Worm (Caenorhabditis elegans) whole organism, L4/young adult: ENCODE measurements around the gene cpna-4.
"Not testable (repeated sequence)": the region's sequence is repeated elsewhere in the genome, so short reads cannot be mapped to it uniquely, and the experiment has no call there.

ENCODE experiments used
- W03F9.2 ChIP-seq: fragments of 150-350 bp; optimal IDR thresholded peaks from 2 replicates; lab custom pipeline; 2014; ENCODE audit warnings: missing biosample characterization, missing genetic modification characterization
- dao-5 ChIP-seq: sonication (generic microtip); optimal IDR thresholded peaks from 2 replicates; lab custom pipeline; 2016; ENCODE audit warnings: missing genotype, missing genetic modification characterization, moderate library complexity, missing compliant biosample characterization
- him-1 ChIP-seq: sonication (generic microtip); optimal IDR thresholded peaks from 2 replicates; lab custom pipeline; 2016; ENCODE audit warnings: missing genotype, missing genetic modification reagents, missing genetic modification characterization, missing compliant biosample characterization

Gene cpna-4

DNA sequence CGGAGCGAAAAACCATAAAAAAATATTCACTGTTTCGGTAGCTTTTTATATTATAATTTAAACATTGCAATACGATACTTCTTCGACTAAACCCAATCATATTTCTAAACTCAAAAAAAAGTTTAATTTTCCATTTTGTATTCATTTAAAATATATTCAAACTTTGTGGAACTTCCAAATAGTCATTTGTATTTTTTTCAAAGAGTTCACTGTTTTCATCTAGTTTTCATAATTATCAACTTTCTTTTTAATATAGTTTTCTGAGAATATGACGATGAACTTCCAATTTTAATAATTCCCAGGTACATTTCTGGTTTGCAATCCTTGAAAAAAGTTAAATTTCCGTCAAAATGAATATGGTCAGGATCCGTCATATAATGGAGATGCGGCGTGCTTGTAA is at the start of gene cpna-4:
cpna-4 (plus strand) TSS at position 301 of the 400 bp plus-strand sequence.
- TF ChIP-seq W03F9.2 (tag; lab: Kevin White, UChicago) (no peak), him-1 (no peak), dao-5 (tag; lab: Kevin White, UChicago) (no peak)

DNA sequence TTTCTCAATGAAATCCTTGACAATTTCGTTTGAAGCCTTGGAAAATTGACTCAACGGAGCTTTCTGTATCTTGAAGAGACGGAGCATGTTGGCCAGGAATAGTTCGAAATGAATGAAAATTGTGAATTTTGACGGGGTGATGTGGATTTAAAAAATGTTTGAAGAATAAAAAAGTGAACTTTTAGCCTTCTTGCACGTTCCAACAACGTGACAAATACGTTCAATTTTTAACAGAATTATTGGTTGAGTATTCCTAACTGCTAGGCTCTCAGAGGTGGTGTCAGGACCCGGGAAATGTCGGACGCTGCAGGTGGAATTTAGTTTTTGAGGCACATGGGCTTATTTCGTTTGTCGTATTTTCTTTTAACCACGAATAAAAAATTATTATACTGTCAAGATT is 49.8 kb upstream of the cpna-4 start, which contains the start of gene Y73F8A.12:
Y73F8A.12 (minus strand) TSS at position 101 of the 400 bp plus-strand sequence.
- TF ChIP-seq W03F9.2 (tag; lab: Kevin White, UChicago); him-1; dao-5 (tag; lab: Kevin White, UChicago): not testable (repeated sequence)

DNA sequence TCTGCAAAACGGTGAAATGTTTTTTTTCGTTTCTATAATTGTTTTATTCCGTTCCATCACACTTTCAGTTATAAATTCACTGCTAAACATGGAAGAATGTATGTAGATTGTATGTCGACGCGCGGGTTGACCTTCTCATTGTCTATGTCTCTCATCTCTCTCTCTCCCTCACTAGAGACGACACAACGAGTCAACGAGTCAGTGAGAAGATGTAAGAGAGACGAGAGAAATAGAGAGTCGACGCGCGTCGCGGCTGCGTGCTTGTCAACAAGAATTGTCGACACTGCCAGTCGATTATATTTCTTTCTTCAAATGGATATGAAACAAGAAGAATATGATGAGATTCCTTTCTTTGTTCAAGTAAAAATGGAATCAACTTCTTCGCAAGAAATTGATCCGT is 49.3 kb upstream of the cpna-4 start, which contains the start of gene Y73F8A.13:
Y73F8A.13 (plus strand) TSS at position 240 of the 400 bp plus-strand sequence.
- TF ChIP-seq dao-5 (tag; lab: Kevin White, UChicago), result no peak
- TF ChIP-seq W03F9.2 (tag; lab: Kevin White, UChicago), result no peak
- no peak for TF ChIP-seq him-1

DNA sequence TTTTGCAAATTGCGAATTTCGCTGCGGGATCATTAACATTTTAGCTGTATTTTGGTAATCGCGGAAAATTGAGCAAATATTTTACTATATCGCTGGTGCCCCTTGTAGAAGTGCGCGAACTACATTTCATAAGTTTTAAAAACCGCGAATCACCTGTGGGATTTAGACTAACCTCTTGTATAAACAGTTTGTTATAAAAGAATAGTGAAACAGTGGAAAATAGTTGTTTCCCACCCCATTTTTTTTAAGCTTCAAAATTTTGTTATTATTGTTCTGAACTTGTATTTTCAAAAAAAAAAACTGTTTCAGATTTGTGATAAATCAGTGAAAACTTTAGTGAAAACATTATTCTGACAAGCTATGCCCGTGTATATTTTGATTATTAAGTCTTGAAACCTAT is 45.8 kb upstream of the cpna-4 start:
- no peak for TF ChIP-seq W03F9.2 (tag; lab: Kevin White, UChicago)
- no peak for TF ChIP-seq dao-5 (tag; lab: Kevin White, UChicago)
- TF ChIP-seq him-1, result no peak

DNA sequence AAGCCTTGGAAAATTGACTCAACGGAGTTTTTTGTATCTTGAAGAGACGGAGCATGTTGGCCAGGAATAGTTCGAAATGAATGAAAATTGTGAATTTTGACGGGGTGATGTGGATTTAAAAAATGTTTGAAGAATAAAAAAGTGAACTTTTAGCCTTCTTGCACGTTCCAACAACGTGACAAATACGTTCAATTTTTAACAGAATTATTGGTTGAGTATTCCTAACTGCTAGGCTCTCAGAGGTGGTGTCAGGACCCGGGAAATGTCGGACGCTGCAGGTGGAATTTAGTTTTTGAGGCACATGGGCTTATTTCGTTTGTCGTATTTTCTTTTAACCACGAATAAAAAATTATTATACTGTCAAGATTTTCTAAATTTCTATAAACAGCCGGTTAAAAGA is 42.4 kb upstream of the cpna-4 start, which contains the start of gene Y73F8A.14:
Y73F8A.14 (minus strand) TSS at position 101 of the 400 bp plus-strand sequence.
- TF ChIP-seq dao-5 (tag; lab: Kevin White, UChicago); W03F9.2 (tag; lab: Kevin White, UChicago); him-1: not testable (repeated sequence)

DNA sequence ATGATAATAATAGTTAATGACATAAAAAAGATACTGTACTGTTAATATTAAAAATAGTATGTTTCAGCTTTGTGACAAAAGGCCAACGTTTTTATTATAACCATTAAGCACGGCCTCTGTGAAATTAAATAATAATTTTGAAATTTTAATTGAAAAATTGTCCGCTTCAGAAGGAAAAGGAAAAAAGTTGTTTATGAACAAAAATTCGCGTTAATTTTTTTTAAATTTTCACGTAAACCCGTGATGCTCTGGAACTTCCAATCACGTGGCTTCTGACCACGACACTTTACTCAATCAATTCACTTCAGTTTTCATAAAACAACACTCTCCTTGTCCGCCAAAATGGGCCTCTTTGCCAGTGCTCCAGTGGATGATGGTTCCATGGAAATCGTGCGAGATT is 40.1 kb upstream of the cpna-4 start, which contains the start of gene Y73F8A.15:
Y73F8A.15 (plus strand) TSS at position 301 of the 400 bp plus-strand sequence.
- no peak for TF ChIP-seq dao-5 (tag; lab: Kevin White, UChicago)
- TF ChIP-seq W03F9.2 (tag; lab: Kevin White, UChicago), result no peak
- TF ChIP-seq him-1, result no peak

DNA sequence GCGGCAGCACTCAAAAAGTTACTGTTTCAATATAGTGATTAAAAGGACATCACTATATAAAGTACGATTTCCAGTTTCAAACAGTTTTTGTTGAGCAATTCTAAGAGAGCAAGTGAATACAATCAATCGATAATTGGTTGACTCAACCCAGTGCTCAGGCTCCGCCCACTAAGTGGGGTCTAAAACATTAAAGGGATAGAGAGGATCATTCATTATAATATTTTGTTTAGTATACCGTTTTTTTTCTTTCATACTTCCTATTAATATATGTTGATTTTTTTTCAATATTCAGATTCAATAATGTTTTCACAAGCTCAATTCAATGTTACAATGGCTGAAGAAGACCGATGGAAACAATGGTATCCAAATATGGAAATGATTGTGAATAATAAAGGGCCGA is 37.8 kb upstream of the cpna-4 start, which contains the start of gene tbx-39:
tbx-39 (plus strand) TSS at position 301 of the 400 bp plus-strand sequence.
- TF ChIP-seq W03F9.2 (tag; lab: Kevin White, UChicago), result no peak
- no peak for TF ChIP-seq him-1
- no peak for TF ChIP-seq dao-5 (tag; lab: Kevin White, UChicago)

DNA sequence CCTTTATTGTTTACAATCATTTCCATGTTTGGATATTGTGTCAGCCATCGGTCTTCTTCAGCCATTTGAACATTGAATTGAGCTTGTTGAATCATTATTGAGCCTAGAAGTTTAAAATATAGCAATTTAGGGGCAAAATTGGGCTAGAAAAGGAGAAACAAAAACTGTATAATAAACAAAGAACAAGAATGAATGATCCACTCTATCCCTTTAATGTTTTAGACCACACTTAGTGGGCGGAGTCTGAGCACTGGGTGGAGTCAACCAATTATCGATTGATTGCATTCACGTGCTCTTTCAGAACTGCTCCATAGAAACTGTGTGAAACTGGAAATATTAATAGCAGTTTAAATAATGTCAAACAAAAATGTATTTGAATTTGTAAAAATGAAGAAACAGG is 33.3 kb upstream of the cpna-4 start, which contains the start of gene tbx-40:
tbx-40 (minus strand) TSS at position 101 of the 400 bp plus-strand sequence.
- TF ChIP-seq him-1, result no peak
- no peak for TF ChIP-seq W03F9.2 (tag; lab: Kevin White, UChicago)
- no peak for TF ChIP-seq dao-5 (tag; lab: Kevin White, UChicago)

DNA sequence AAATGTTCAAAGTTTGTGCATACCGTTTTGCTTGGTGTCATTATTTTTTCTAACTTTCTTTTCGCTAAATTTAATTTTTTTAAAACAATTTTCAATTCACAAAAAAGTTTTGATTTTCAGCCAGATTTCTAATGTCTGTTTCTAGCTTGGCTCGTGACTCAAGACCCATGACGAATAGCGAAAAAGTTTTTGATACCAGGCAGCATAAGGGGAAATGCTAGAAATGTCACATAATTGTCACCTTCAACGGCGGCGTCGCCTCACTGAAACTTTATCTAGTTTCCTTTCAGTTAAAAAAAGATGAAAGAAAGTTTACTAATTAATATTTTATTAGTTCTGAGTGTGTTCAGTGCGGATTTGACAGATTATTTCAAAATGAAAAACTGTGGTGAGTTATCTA is 24.6 kb upstream of the cpna-4 start, which contains the start of gene irld-59:
irld-59 (plus strand) TSS at position 301 of the 400 bp plus-strand sequence.
- TF ChIP-seq W03F9.2 (tag; lab: Kevin White, UChicago) (no peak), him-1 (no peak), dao-5 (tag; lab: Kevin White, UChicago) (no peak)

DNA sequence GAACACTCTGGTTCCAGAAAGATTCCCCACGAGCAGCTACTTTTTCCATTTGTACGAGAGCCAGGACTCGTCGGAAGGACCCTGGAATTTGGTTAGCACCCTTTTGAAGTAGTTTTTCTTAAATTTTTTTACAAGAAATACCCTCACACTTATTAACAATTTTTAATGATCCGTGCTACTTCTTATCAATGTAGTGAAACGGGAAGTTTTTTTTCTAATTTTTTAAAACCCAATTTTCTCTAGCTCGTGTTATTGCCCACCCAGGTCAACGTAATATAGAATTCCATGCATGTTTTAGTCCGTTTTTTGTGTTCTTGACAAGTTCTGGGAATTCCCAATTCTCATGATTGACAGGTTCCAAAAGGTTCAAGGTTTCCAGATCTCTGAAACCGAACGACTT is 540 bp downstream of the cpna-4 start:
- no peak for TF ChIP-seq W03F9.2 (tag; lab: Kevin White, UChicago)
- TF ChIP-seq him-1, result no peak
- no peak for TF ChIP-seq dao-5 (tag; lab: Kevin White, UChicago)

DNA sequence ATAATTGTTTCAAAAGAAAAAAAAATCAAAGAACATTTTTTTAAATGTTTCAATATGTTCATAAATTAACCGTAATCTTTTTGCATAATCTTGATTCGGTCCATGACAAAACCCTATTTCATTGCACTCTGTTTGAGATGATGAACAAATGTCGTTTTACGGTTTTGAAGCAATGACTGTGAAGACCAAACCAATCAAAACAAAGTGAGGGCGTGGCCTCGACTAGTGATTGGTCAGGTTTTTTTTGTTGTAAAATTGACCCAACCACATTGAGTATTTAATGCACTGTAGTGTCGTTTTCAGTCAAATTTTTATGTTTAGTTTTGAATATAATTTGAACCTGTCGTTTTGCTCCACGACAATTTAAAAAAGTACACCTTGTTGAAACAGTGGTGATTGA is 16.1 kb downstream of the cpna-4 start:
- no peak for TF ChIP-seq him-1
- no peak for TF ChIP-seq W03F9.2 (tag; lab: Kevin White, UChicago)
- TF ChIP-seq dao-5 (tag; lab: Kevin White, UChicago), result no peak

DNA sequence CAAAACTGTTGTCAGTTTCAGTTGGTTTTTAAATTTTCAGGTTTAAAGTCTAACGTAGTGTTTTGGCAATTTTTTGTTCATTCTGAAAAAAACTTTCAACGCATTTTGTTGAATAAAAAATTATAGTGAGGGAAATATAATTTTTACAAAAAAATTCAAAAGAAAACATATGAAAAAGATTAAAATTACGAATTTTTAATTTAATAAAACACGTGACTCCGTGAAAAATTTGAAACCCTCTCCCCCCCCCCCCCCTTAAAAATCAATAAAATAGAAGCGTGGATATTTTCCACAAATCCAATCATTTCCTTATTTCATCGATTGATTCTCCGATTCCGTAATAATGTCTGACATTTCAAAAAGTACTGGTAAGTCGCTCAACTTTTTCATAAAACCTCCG is 16.8 kb downstream of the cpna-4 start, which contains the start of gene Y73F8A.20:
Y73F8A.20 (plus strand) TSS at position 301 of the 400 bp plus-strand sequence.
- no peak for TF ChIP-seq dao-5 (tag; lab: Kevin White, UChicago)
- no peak for TF ChIP-seq him-1
- TF ChIP-seq W03F9.2 (tag; lab: Kevin White, UChicago), result no peak

DNA sequence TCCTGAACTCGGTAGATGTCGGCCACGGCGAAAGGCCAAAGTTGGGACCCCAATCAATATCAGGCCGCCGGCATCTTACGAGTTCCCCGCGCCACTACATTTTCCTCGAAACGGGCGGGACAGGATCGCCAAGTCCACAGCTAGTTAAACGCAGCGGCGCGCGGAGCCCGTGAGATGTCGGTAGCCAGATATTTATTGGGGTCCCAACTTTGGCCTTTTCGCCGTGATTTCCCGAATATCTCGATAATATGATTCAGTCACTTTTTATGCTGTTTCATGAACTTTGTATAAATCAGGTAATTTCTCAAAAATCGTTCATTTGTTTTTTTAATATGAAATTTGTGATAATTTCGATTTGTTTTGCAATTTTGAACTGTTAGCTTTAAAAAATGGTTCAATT is 20.5 kb downstream of the cpna-4 start:
- no peak for TF ChIP-seq dao-5 (tag; lab: Kevin White, UChicago)
- no peak for TF ChIP-seq W03F9.2 (tag; lab: Kevin White, UChicago)
- TF ChIP-seq him-1, result no peak

DNA sequence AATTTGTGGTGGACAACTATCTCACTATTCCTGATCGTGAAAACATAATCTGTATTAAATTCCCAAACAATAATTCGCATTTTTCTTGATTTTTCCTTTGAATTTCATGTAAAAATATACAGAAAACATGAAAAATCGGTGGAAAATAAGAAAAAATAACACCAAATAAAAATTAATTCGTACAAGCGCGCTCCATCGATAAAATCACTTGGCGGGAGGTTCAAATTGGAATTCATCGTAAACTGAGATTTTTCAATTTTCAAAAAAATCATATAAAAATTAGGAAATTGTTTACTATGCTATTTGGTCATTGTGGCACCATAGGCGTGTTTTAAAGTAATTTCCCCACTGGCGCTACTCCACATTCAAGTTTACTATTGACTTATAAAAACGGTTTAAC is 21.2 kb downstream of the cpna-4 start:
- TF ChIP-seq W03F9.2 (tag; lab: Kevin White, UChicago) (no peak), him-1 (no peak), dao-5 (tag; lab: Kevin White, UChicago) (no peak)

DNA sequence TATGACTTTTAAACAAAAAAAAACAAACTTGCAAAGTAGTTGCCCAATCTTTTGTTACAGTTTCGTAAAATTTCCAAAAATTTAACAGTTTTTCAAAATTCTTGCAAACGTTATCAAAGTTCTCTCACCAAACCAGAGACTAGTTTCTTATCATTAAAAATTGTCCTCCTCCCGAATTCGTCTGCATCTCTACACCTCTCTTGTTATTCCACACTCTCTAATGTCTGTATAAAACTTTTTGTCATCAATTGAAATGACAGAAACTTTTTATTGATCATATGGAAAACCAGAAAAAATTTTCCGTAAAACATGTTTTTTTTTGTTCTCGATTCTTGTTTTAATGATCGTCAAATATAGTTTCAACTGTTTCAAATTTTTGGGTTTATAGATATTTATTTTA is 23.8 kb downstream of the cpna-4 start:
- TF ChIP-seq him-1 (no peak), dao-5 (tag; lab: Kevin White, UChicago) (no peak), W03F9.2 (tag; lab: Kevin White, UChicago) (no peak)
